Fruit fly (Drosophila melanogaster) whole organism, larva: ENCODE measurements around the gene amrt.

Source experiments
- noc ChIP-seq: fragments of 200-800 bp; sonication (Bioruptor generic); optimal IDR thresholded peaks from 3 replicates; lab custom pipeline; 2019; ENCODE audit warnings: missing biosample characterization, mild to moderate bottlenecking, missing genetic modification characterization, moderate library complexity

amrt gene

DNA sequence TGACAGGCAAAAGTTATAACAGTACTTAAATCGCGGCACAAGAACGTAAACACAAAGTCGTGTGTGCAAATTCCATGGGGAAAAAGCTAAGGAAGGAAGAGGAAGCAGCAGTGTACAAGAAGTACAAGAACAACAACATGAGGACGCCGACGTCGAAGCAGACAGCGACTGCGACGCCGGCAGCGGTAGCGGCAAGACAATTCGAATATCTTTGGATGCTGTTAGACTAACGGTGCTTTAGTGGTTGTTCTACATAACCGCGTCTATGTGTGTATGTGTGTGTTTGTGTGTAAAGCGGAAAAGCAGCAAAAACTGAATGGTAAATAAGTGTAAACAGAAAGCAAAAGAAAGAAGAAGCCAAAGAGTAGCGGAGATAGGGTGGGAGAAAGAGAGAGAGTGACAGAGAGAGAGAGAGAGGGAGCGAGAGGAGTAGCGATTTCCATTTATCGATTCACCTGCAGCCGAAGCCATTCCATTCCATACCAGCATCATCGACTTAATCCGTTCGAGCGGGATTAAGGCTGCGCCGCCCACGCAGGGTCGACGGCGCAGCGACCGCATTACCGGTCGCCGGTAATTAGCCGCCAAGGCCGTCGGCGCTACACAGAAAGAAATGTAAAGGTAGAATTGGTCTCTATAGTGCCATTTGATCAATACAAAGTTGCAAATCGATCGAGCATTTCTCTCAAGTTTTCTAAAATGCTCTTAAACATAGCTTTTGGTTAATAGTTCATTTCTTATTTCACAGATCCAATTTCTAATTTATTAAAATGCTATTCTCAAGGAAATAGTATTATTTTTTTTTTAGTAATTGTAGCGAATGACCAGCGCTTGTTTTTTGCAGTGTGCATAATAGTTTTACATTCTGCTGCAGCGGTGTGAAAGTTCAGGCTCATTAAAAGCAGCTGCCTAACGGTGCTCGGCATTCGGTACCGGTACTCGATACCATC, 2.0 kb downstream of the amrt start:
- peak; percentile 7 for TF ChIP-seq noc (tag; lab: Kevin White, UChicago)

DNA sequence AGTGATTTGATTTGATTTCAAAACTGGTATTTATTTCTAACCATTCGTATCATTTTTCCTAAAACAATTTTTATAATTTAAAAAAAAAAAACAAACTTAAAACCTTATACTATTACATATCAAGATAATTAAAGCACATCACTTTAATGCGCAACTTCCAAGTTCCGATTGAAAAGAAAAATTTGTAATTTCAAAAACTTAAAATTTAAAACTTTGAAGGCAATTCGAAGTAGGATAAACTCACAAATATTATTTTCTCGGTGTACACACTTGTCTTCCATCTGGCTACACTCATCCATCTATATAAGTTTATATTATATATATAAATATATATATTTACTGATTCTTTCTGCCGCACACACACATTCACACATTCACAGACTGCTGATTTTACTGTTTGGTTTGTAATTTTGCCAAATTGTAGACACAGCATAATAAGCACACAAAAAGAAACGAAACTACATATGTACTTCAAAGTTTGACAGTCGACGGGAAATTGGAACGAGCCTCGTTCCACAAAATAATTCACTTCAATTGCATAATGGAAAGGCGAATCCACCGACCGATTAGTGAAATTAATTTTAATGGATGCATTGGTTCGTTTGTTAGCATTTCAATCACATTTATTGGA, 3.9 kb downstream of the amrt start:
- no peak for TF ChIP-seq noc (tag; lab: Kevin White, UChicago)

dm6 chrX:13787282-13787850, 5.1 kb downstream of the amrt start:
- no peak for TF ChIP-seq noc (tag; lab: Kevin White, UChicago)

dm6 chrX:13788973-13789682, 6.9 kb downstream of the amrt start:
- no peak for TF ChIP-seq noc (tag; lab: Kevin White, UChicago)

DNA sequence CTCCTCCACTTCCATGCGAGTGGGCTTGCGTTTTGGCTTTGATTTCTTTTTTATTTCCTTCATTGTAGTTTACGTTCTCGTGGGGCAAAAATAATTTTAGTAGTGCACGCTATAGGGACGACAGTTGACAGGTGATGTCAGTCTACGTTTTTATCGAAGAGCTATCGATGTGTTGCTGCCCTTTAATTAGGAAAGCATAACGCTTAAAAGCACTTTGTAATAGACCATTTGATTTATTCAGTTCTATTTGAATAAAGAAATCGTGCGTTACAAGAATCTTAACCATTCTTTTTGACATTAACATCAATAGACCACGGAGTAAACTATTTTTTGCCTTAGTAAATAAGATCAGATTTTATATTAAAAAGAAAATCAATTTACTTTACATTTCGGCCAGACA, 8.8 kb downstream of the amrt start, which contains the start of gene CG10993:
Gene CG10993, minus strand, starts transcription at position 101 of the 400 bp plus-strand sequence.
- no peak for TF ChIP-seq noc (tag; lab: Kevin White, UChicago)

- TF ChIP-seq noc (tag; lab: Kevin White, UChicago): no peak
Measured at dm6 chrX:13792463-13792862, 10.2 kb downstream of the amrt start.

dm6 chrX:13797538-13797937, 15.3 kb downstream of the amrt start, which contains the start of gene CG10996:
Gene CG10996 (minus strand): TSS chrX:13797638.
- TF ChIP-seq noc (tag; lab: Kevin White, UChicago): no peak

dm6 chrX:13800680-13801079, 18.4 kb downstream of the amrt start:
- no peak for TF ChIP-seq noc (tag; lab: Kevin White, UChicago)

dm6 chrX:13804398-13804797, 22.1 kb downstream of the amrt start:
- TF ChIP-seq noc (tag; lab: Kevin White, UChicago): peak; percentile 56

- TF ChIP-seq noc (tag; lab: Kevin White, UChicago): no peak
Measured at dm6 chrX:13805554-13805953, 23.3 kb downstream of the amrt start.

- no peak for TF ChIP-seq noc (tag; lab: Kevin White, UChicago)
Measured at dm6 chrX:13811480-13811879, 29.2 kb downstream of the amrt start, which contains the start of gene CG11095. Gene CG11095 (plus strand): TSS chrX:13811684.

DNA sequence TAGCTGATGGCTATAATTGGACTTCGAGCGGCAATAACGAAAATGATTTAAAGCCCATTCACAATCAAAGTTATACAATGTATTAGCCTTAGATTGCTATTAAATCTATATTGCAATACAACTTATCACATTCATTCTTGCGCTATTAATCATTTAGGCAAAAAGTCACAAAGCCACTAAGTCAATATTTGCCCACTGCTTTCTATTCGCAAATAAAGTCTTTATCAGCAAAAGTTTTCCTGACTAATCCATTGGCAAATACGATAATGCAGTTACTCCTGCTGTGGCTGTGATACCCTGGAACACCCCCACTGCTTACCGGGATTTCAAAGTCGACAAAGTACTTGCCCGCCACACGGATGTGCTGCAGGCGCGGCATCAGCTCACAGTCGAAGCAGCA, 31.8 kb downstream of the amrt start:
- no peak for TF ChIP-seq noc (tag; lab: Kevin White, UChicago)

DNA sequence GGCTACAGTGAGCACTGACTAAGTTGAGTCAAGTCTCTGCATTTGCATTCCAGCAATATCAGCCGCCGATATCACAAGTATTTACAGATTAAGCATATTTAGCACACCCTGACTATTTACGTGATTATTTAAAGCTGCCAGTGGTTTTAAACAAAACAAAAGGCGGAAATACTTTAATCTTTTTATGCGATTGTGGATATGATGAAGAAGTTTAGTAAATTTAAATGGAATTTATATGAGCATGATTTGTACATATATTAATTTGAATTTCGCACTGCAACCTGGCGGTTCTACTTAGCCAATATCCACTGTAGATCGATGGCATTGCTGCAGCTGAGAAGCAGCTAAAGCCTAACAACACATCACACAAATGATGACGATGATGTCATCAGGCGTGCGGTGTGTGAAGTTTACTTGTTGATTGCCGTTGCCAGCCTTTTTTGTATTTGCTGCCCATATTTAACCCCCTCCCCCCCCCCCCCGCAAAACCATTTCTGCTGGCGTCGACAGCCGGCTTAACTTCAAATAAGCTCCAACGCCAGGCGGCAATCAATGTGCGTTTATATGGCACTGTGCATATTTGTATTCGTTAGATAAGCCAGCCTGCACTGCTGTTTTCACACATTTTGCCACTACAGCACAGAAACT, 33.4 kb downstream of the amrt start:
- TF ChIP-seq noc (tag; lab: Kevin White, UChicago): peak; percentile 79

dm6 chrX:13817418-13818171, 35.3 kb downstream of the amrt start:
- no peak for TF ChIP-seq noc (tag; lab: Kevin White, UChicago)
